Fruit fly (Drosophila melanogaster): ENCODE data around the gene CG13606.

CG13606 gene

dm6 chr3R:24186188-24186587 lies 13.8 kb downstream of the CG13606 start, which contains the start of gene mora (continued):
- TF ChIP-seq Taf1 (GFP tag; IDR thresholded peaks at IDR 0.05) = no peak
- TF ChIP-seq Fer1 (GFP tag; optimal IDR thresholded peaks at IDR 0.05) = no peak
- TF ChIP-seq sr (GFP tag; IDR thresholded peaks at IDR 0.05) = no peak
- TF ChIP-seq dimm (GFP tag; IDR thresholded peaks at IDR 0.05) = no peak
- no peak for TF ChIP-seq slou (GFP tag; optimal IDR thresholded peaks at IDR 0.05)
- TF ChIP-seq CG2712 (tag; optimal IDR thresholded peaks at IDR 0.05) = no peak
- no peak for TF ChIP-seq Opbp (GFP tag; IDR thresholded peaks at IDR 0.05; ENCODE audit: partially characterized antibody)
- TF ChIP-seq CG15514 (GFP tag; optimal IDR thresholded peaks at IDR 0.05) = peak; percentile 6
- TF ChIP-seq CG6254 (GFP tag; optimal IDR thresholded peaks at IDR 0.05) = no peak
- no peak for TF ChIP-seq scrt (GFP tag; optimal IDR thresholded peaks at IDR 0.05)
- TF ChIP-seq bowl (GFP tag; IDR thresholded peaks at IDR 0.05) = no peak
- TF ChIP-seq seq (GFP tag; IDR thresholded peaks at IDR 0.05) = no peak
- TF ChIP-seq CG18619 (GFP tag; optimal IDR thresholded peaks at IDR 0.05) = no peak
- TF ChIP-seq cg (GFP tag; optimal IDR thresholded peaks at IDR 0.05) = no peak
- TF ChIP-seq CG9797 (GFP tag; optimal IDR thresholded peaks at IDR 0.05) = peak; percentile 86
- TF ChIP-seq sd (tag; optimal IDR thresholded peaks at IDR 0.05) = peak; percentile 48
- no peak for TF ChIP-seq ind (GFP tag; optimal IDR thresholded peaks at IDR 0.05)
- TF ChIP-seq so (GFP tag; IDR thresholded peaks at IDR 0.05) = no peak
- TF ChIP-seq CG1024 (GFP tag; IDR thresholded peaks at IDR 0.05) = no peak
- TF ChIP-seq NK7.1 (GFP tag; optimal IDR thresholded peaks at IDR 0.05) = no peak
- TF ChIP-seq Doc3 (GFP tag; IDR thresholded peaks at IDR 0.05; ENCODE audit: partially characterized antibody) = no peak
- TF ChIP-seq Tbp (GFP tag; optimal IDR thresholded peaks at IDR 0.05) = no peak
- no peak for TF ChIP-seq ro (GFP tag; IDR thresholded peaks at IDR 0.05)
- no peak for TF ChIP-seq CG13775 (GFP tag; optimal IDR thresholded peaks at IDR 0.05)
- TF ChIP-seq ems (GFP tag; optimal IDR thresholded peaks at IDR 0.05) = no peak
- no peak for TF ChIP-seq NC2α (GFP tag; optimal IDR thresholded peaks at IDR 0.05)
- no peak for TF ChIP-seq bbx (GFP tag; IDR thresholded peaks at IDR 0.05; ENCODE audit: partially characterized antibody)
- TF ChIP-seq nom (GFP tag; optimal IDR thresholded peaks at IDR 0.05) = no peak
- no peak for TF ChIP-seq CG30403 (GFP tag; optimal IDR thresholded peaks at IDR 0.05)
- no peak for TF ChIP-seq Xrp1 (GFP tag; IDR thresholded peaks at IDR 0.05)
- TF ChIP-seq Lim3 (GFP tag; IDR thresholded peaks at IDR 0.05) = no peak
- TF ChIP-seq CG1832 (GFP tag; optimal IDR thresholded peaks at IDR 0.05) = no peak
- TF ChIP-seq kah (GFP tag; optimal IDR thresholded peaks at IDR 0.05) = no peak
- no peak for TF ChIP-seq en (GFP tag; optimal IDR thresholded peaks at IDR 0.05)
- no peak for TF ChIP-seq croc (GFP tag; conservative IDR thresholded peaks at IDR 0.05)
- no peak for TF ChIP-seq Rx (GFP tag; IDR thresholded peaks at IDR 0.05)
- peak; percentile 11; the same call in 1 of the 3 replicates for TF ChIP-seq row (GFP tag; IDR thresholded peaks at IDR 0.05)
- peak; percentile 95 for TF ChIP-seq E2f2 (GFP tag; IDR thresholded peaks at IDR 0.05)
- no peak for TF ChIP-seq CG1602 (GFP tag; optimal IDR thresholded peaks at IDR 0.05)
- peak; percentile 93 for TF ChIP-seq Dp (GFP tag; optimal IDR thresholded peaks at IDR 0.05)
- TF ChIP-seq exex (tag; optimal IDR thresholded peaks at IDR 0.05) = no peak
- TF ChIP-seq trem (tag; optimal IDR thresholded peaks at IDR 0.05) = peak; percentile 26
- TF ChIP-seq CG8290 (GFP tag; optimal IDR thresholded peaks at IDR 0.05) = no peak
- no peak for TF ChIP-seq CG8290 (tag; optimal IDR thresholded peaks at IDR 0.05)
- 0 out of 2 replicates have a peak, but pooled peaks have one; percentile 32 for TF ChIP-seq crol (GFP tag; IDR thresholded peaks at IDR 0.05)
- no peak for TF ChIP-seq CG2889 (GFP tag; IDR thresholded peaks at IDR 0.05)
- no peak for TF ChIP-seq Deaf1 (tag; optimal IDR thresholded peaks at IDR 0.05)
- no peak for TF ChIP-seq pb (GFP tag; optimal IDR thresholded peaks at IDR 0.05)
- no peak for TF ChIP-seq CG7786 (GFP tag; optimal IDR thresholded peaks at IDR 0.05)
- TF ChIP-seq Ets65A (GFP tag) = no peak
- TF ChIP-seq crp (GFP tag; optimal IDR thresholded peaks at IDR 0.05) = peak in 1 of 2 experiments; percentile 69
- TF ChIP-seq fd3F (GFP tag; optimal IDR thresholded peaks at IDR 0.05) = no peak
- no peak for TF ChIP-seq Rfx (GFP tag; IDR thresholded peaks at IDR 0.05)

Data from whole organism, embryonic.